Worm (Caenorhabditis elegans) whole organism, L2 larva: Measurements from ENCODE around the gene T25D10.1.
A peak's percentile ranks its signal among the peaks of the same experiment; 100 is the strongest.

Experiments used
- C34F6.9 ChIP-seq: fragments of 150-350 bp; optimal IDR thresholded peaks from 2 replicates; lab custom pipeline; 2014; ENCODE audit warnings: missing biosample characterization, missing genetic modification characterization
- F13H6.1 ChIP-seq: sonication (generic microtip); optimal IDR thresholded peaks from 2 replicates; lab custom pipeline; 2016; ENCODE audit warnings: missing genetic modification characterization, missing compliant biosample characterization
- R02D3.7 ChIP-seq: fragments of 150-350 bp; optimal IDR thresholded peaks from 2 replicates; lab custom pipeline; 2014; ENCODE audit warnings: missing biosample characterization, missing genetic modification characterization
- Y55F3AM.14 ChIP-seq: fragments of 200-800 bp; sonication (Bioruptor generic); optimal IDR thresholded peaks from 2 replicates; lab custom pipeline; 2018; ENCODE audit warnings: mild to moderate bottlenecking, missing genetic modification characterization, missing compliant biosample characterization
- ZK546.5 ChIP-seq: sonication (generic microtip); optimal IDR thresholded peaks from 2 replicates; lab custom pipeline; 2017; ENCODE audit warnings: missing biosample characterization, missing genetic modification characterization
- alr-1 ChIP-seq: fragments of 150-350 bp; optimal IDR thresholded peaks from 2 replicates; lab custom pipeline; 2014; ENCODE audit warnings: missing biosample characterization, missing genetic modification characterization
- aly-2 ChIP-seq: fragments of 150-350 bp; optimal IDR thresholded peaks from 2 replicates; lab custom pipeline; 2014; ENCODE audit warnings: missing biosample characterization, missing genetic modification characterization
- ama-1 ChIP-seq: fragments of 150-350 bp; optimal IDR thresholded peaks from 2 replicates; lab custom pipeline; 2018; ENCODE audit warnings: inconsistent platforms
- blmp-1 ChIP-seq: sonication (generic microtip); optimal IDR thresholded peaks from 2 replicates; lab custom pipeline; 2017; ENCODE audit warnings: missing genetic modification characterization, mild to moderate bottlenecking, missing compliant biosample characterization, antibody characterized with exemption, moderate library complexity; ENCODE audit not compliant: insufficient read depth
- ceh-16 ChIP-seq: fragments of 150-350 bp; optimal IDR thresholded peaks from 2 replicates; lab custom pipeline; 2014; ENCODE audit warnings: missing biosample characterization, missing genetic modification characterization
- crh-2 ChIP-seq: sonication (generic microtip); optimal IDR thresholded peaks from 2 replicates; lab custom pipeline; 2017; ENCODE audit warnings: missing biosample characterization, missing genetic modification characterization
- dmd-4 ChIP-seq: sonication (generic microtip); optimal IDR thresholded peaks from 2 replicates; lab custom pipeline; 2017; ENCODE audit warnings: missing biosample characterization, missing genetic modification characterization
- elt-1 ChIP-seq: fragments of 150-350 bp; optimal IDR thresholded peaks from 2 replicates; lab custom pipeline; 2014; ENCODE audit warnings: missing biosample characterization, missing genetic modification characterization
- elt-3 ChIP-seq: sonication (generic microtip); optimal IDR thresholded peaks from 2 replicates; lab custom pipeline; 2017; ENCODE audit warnings: missing biosample characterization, missing genetic modification characterization
- fos-1 ChIP-seq: fragments of 150-350 bp; optimal IDR thresholded peaks from 2 replicates; lab custom pipeline; 2014; ENCODE audit warnings: missing biosample characterization, missing genetic modification characterization
- gmeb-1 ChIP-seq: fragments of 150-350 bp; optimal IDR thresholded peaks from 2 replicates; lab custom pipeline; 2014; ENCODE audit warnings: missing biosample characterization, missing genetic modification characterization
- lin-11 ChIP-seq: fragments of 150-350 bp; sonication (generic microtip); optimal IDR thresholded peaks from 2 replicates; lab custom pipeline; 2014; ENCODE audit warnings: missing biosample characterization, missing genetic modification characterization, inconsistent platforms, mixed read lengths
- lsy-2 ChIP-seq, 2 experiments: fragments of 150-350 bp in 1 of 2; sonication (generic microtip) in 1 of 2; optimal IDR thresholded peaks; 2 replicates each; lab custom pipeline; 2014 to 2017; ENCODE audit warnings: missing biosample characterization in 2 of 2, missing genetic modification characterization in 2 of 2
- mbf-1 ChIP-seq: sonication (generic microtip); optimal IDR thresholded peaks from 2 replicates; lab custom pipeline; 2017; ENCODE audit warnings: missing biosample characterization, missing genetic modification characterization
- mdl-1 ChIP-seq, 2 experiments: fragments of 150-350 bp in 1 of 2; sonication (generic microtip) in 1 of 2; optimal IDR thresholded peaks; 2 replicates each; lab custom pipeline; 2017; ENCODE audit warnings: missing biosample characterization in 2 of 2, missing genetic modification characterization in 2 of 2
- nhr-11 ChIP-seq: fragments of 150-350 bp; optimal IDR thresholded peaks from 2 replicates; lab custom pipeline; 2014; ENCODE audit warnings: missing biosample characterization, missing genetic modification characterization
- nhr-12 ChIP-seq: fragments of 150-350 bp; optimal IDR thresholded peaks from 2 replicates; lab custom pipeline; 2014; ENCODE audit warnings: missing biosample characterization, missing genetic modification characterization
- nhr-129 ChIP-seq: fragments of 150-350 bp; optimal IDR thresholded peaks from 2 replicates; lab custom pipeline; 2014; ENCODE audit warnings: missing biosample characterization, missing genetic modification characterization
- nhr-21 ChIP-seq: fragments of 150-350 bp; optimal IDR thresholded peaks from 2 replicates; lab custom pipeline; 2014; ENCODE audit warnings: missing biosample characterization, missing genetic modification characterization
- nhr-23 ChIP-seq: fragments of 150-350 bp; optimal IDR thresholded peaks from 2 replicates; lab custom pipeline; 2014; ENCODE audit warnings: missing biosample characterization, missing genetic modification reagents, missing genetic modification characterization
- nhr-237 ChIP-seq: fragments of 150-350 bp; optimal IDR thresholded peaks from 2 replicates; lab custom pipeline; 2014; ENCODE audit warnings: missing biosample characterization, missing genetic modification characterization
- nhr-25 ChIP-seq: fragments of 150-350 bp; sonication (generic microtip); optimal IDR thresholded peaks from 3 replicates; lab custom pipeline; 2014; ENCODE audit warnings: missing biosample characterization, missing genetic modification characterization
- nhr-6 ChIP-seq: fragments of 150-350 bp; optimal IDR thresholded peaks from 2 replicates; lab custom pipeline; 2014; ENCODE audit warnings: missing biosample characterization, missing genetic modification characterization
- peb-1 ChIP-seq: fragments of 150-350 bp; optimal IDR thresholded peaks from 2 replicates; lab custom pipeline; 2014; ENCODE audit warnings: missing biosample characterization, missing genetic modification characterization
- sem-4 ChIP-seq: fragments of 150-350 bp; optimal IDR thresholded peaks from 2 replicates; lab custom pipeline; 2014; ENCODE audit warnings: missing biosample characterization, missing genetic modification reagents, missing genetic modification characterization
- skn-1 ChIP-seq: sonication (generic microtip); optimal IDR thresholded peaks from 2 replicates; lab custom pipeline; 2017; ENCODE audit warnings: missing biosample characterization, missing genetic modification characterization
- sma-3 ChIP-seq: sonication (generic microtip); optimal IDR thresholded peaks from 2 replicates; lab custom pipeline; 2016; ENCODE audit warnings: missing genetic modification reagents, missing genetic modification characterization, missing compliant biosample characterization
- sma-9 ChIP-seq, 2 experiments: fragments of 150-350 bp in 1 of 2; sonication (generic microtip) in 1 of 2; optimal IDR thresholded peaks; 2 replicates each; lab custom pipeline; 2014 to 2016; ENCODE audit warnings: missing genetic modification characterization in 2 of 2, mild to moderate bottlenecking in 1 of 2, missing biosample characterization in 1 of 2, missing compliant biosample characterization in 1 of 2, missing genetic modification reagents in 1 of 2, moderate library complexity in 1 of 2
- snpc-4 ChIP-seq: fragments of 150-350 bp; optimal IDR thresholded peaks from 2 replicates; lab custom pipeline; 2014; ENCODE audit warnings: missing biosample characterization, missing genetic modification characterization
- unc-39 ChIP-seq: fragments of 150-350 bp; optimal IDR thresholded peaks from 2 replicates; lab custom pipeline; 2014; ENCODE audit warnings: missing biosample characterization, missing genetic modification characterization
- unc-62 ChIP-seq: fragments of 150-350 bp; optimal IDR thresholded peaks from 2 replicates; lab custom pipeline; 2014; ENCODE audit warnings: missing biosample characterization, missing genetic modification reagents, missing genetic modification characterization
- zag-1 ChIP-seq: fragments of 150-350 bp; optimal IDR thresholded peaks from 2 replicates; lab custom pipeline; 2014; ENCODE audit warnings: missing biosample characterization, missing genetic modification characterization

T25D10.1 gene

ce11 chrII:6370110-6370509 lies 33.1 kb upstream of the T25D10.1 start (continued):
- TF ChIP-seq unc-62 (no peak), ZK546.5 (tag; lab: Kevin White, UChicago) (no peak), nhr-6 (tag; lab: Kevin White, UChicago) (peak; percentile 22), elt-3 (tag; lab: Kevin White, UChicago) (no peak), aly-2 (tag; lab: Kevin White, UChicago) (no peak)

- TF ChIP-seq snpc-4 (tag; lab: Kevin White, UChicago) (no peak), skn-1 (tag; lab: Kevin White, UChicago) (no peak), elt-3 (tag; lab: Kevin White, UChicago) (no peak), nhr-11 (tag; lab: Kevin White, UChicago) (no peak), nhr-25 (no peak), nhr-12 (tag; lab: Kevin White, UChicago) (no peak), zag-1 (tag; lab: Kevin White, UChicago) (no peak), F13H6.1 (tag; lab: Kevin White, UChicago) (no peak), alr-1 (tag; lab: Kevin White, UChicago) (no peak), sma-9 (GFP tag; optimal IDR thresholded peaks at IDR 0.05; lab: Kevin White, UChicago) (no peak), sma-9 (tag; optimal IDR thresholded peaks at IDR 0.05; lab: Kevin White, UChicago) (no peak), mdl-1 (tag; optimal IDR thresholded peaks at IDR 0.05; lab: Kevin White, UChicago) (no peak), sma-3 (no peak), Y55F3AM.14 (no peak), nhr-23 (no peak)
Measured at ce11 chrII:6371003-6371402, 32.2 kb upstream of the T25D10.1 start, which contains the start of gene lin-23. TSS of gene lin-23 (plus strand) at chrII:6371303.

- TF ChIP-seq sem-4, result no peak
- TF ChIP-seq nhr-23, result no peak
- no peak for TF ChIP-seq ceh-16 (tag; lab: Kevin White, UChicago)
- no peak for TF ChIP-seq Y55F3AM.14
Measured at ce11 chrII:6373361-6373760, 29.8 kb upstream of the T25D10.1 start.

ce11 chrII:6374646-6375045 lies 28.6 kb upstream of the T25D10.1 start:
- no peak for TF ChIP-seq R02D3.7 (tag; lab: Kevin White, UChicago)
- peak; percentile 43 for TF ChIP-seq fos-1
- no peak for TF ChIP-seq peb-1 (tag; lab: Kevin White, UChicago)
- TF ChIP-seq nhr-21 (tag; lab: Kevin White, UChicago), result no peak
- TF ChIP-seq F13H6.1 (tag; lab: Kevin White, UChicago), result no peak
- TF ChIP-seq crh-2 (tag; lab: Kevin White, UChicago), result peak; percentile 40
- TF ChIP-seq sma-3, result no peak
- no peak for TF ChIP-seq elt-1
- no peak for TF ChIP-seq sma-9 (GFP tag; optimal IDR thresholded peaks at IDR 0.05; lab: Kevin White, UChicago)
- TF ChIP-seq sma-9 (tag; optimal IDR thresholded peaks at IDR 0.05; lab: Kevin White, UChicago), result no peak
- TF ChIP-seq nhr-129, result peak; percentile 24
- TF ChIP-seq lsy-2 (tag; optimal IDR thresholded peaks at IDR 0.05; lab: Kevin White, UChicago), result peak in 1 of 2 experiments; percentile 13
- TF ChIP-seq blmp-1 (tag; lab: Kevin White, UChicago), result no peak
- no peak for TF ChIP-seq snpc-4 (tag; lab: Kevin White, UChicago)
- TF ChIP-seq ama-1 (lab: Kevin White, UChicago), result peak; percentile 40
- TF ChIP-seq mbf-1 (tag; lab: Kevin White, UChicago), result no peak
- no peak for TF ChIP-seq nhr-6 (tag; lab: Kevin White, UChicago)
- TF ChIP-seq nhr-25, result no peak
- peak; percentile 18 for TF ChIP-seq gmeb-1
- TF ChIP-seq unc-39, result no peak
- no peak for TF ChIP-seq dmd-4 (tag; lab: Kevin White, UChicago)
- no peak for TF ChIP-seq C34F6.9
- TF ChIP-seq zag-1 (tag; lab: Kevin White, UChicago), result no peak
- no peak for TF ChIP-seq skn-1 (tag; lab: Kevin White, UChicago)

- TF ChIP-seq R02D3.7 (tag; lab: Kevin White, UChicago) (no peak), skn-1 (tag; lab: Kevin White, UChicago) (no peak), nhr-237 (tag; lab: Kevin White, UChicago) (no peak), fos-1 (no peak), lin-11 (no peak), nhr-129 (no peak), blmp-1 (tag; lab: Kevin White, UChicago) (no peak)
- TF ChIP-seq, all 48 proteins: peak for 0
Measured at ce11 chrII:6376693-6377092, 26.5 kb upstream of the T25D10.1 start.
